Worm (Caenorhabditis elegans): ENCODE measurements around the gene ivph-3.
A peak's percentile ranks its signal among the peaks of the same experiment; 100 is the strongest.

Gene ivph-3

DNA sequence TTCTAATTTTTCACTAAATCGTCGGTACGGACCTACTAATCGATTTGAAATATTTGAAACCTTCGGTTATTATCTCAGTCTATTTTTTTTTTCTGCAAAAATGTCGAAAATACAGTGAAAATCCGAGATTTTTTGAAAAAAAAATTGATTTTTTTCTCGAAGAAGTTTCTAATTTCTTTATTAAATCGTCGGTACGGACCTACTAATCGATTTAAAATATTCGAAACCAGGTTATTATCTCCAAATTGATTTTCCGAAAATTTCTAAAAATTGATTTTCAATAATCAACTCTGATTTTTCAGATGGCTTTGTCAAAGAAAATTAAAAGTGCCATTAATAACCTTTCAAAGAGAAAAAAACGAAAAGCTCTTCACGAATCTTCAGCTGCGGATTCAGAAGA is at the start of gene ivph-3:
Gene ivph-3, plus strand, starts transcription at position 301 of the 400 bp plus-strand sequence.
- TF ChIP-seq elt-1 (tag; optimal IDR thresholded peaks at IDR 0.05): no peak
- TF ChIP-seq zag-1 (tag; optimal IDR thresholded peaks at IDR 0.05): no peak
- TF ChIP-seq ztf-4 (tag; optimal IDR thresholded peaks at IDR 0.05): no peak
- TF ChIP-seq ZK546.5 (tag; optimal IDR thresholded peaks at IDR 0.05): no peak
- no peak for TF ChIP-seq egl-27 (tag; optimal IDR thresholded peaks at IDR 0.05)
- no peak for TF ChIP-seq nhr-25 (tag; optimal IDR thresholded peaks at IDR 0.05)
- TF ChIP-seq fkh-10 (GFP tag; optimal IDR thresholded peaks at IDR 0.05): no peak
- no peak for TF ChIP-seq tbx-2 (tag; optimal IDR thresholded peaks at IDR 0.05)
- TF ChIP-seq lin-39 (tag; optimal IDR thresholded peaks at IDR 0.05): no peak
- no peak for TF ChIP-seq nfya-1 (tag; optimal IDR thresholded peaks at IDR 0.05; ENCODE audit: insufficient read depth)
- no peak for TF ChIP-seq nhr-76 (tag; optimal IDR thresholded peaks at IDR 0.05)
- TF ChIP-seq hmg-11 (tag; optimal IDR thresholded peaks at IDR 0.05): no peak
- no peak for TF ChIP-seq elt-3 (tag; optimal IDR thresholded peaks at IDR 0.05)
- no peak for TF ChIP-seq snpc-4 (tag; optimal IDR thresholded peaks at IDR 0.05)
- no peak for TF ChIP-seq sea-2 (GFP tag; optimal IDR thresholded peaks at IDR 0.05)

DNA sequence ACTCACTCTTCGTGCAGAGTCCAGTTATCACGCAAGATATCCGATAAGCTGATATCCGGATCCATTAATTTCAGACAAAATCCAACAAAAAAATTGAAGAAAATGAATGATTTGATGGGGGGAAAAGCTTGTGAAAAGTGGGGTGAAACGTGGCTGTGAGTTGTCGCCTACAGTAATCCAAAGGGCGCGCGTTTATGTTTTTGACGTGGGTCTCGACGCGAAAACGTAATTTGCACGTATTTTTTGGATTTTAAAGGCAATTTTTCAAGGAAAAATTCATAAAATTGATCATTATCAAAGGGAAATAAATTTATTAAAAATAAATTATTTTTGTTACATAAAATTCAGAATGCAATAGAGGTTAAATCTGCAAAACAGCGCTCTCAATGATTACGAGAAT is 44.7 kb upstream of the ivph-3 start, which contains the start of gene Y54G2A.73:
Gene Y54G2A.73, minus strand, starts transcription at position 65 of the 400 bp plus-strand sequence.
- TF ChIP-seq snpc-4 (tag; optimal IDR thresholded peaks at IDR 0.05) (no peak), nhr-28 (tag; optimal IDR thresholded peaks at IDR 0.05) (no peak), elt-2 (tag; optimal IDR thresholded peaks at IDR 0.05) (no peak), mml-1 (tag; optimal IDR thresholded peaks at IDR 0.05) (no peak), sea-2 (GFP tag; optimal IDR thresholded peaks at IDR 0.05) (no peak), nhr-67 (tag; optimal IDR thresholded peaks at IDR 0.05) (no peak), fkh-10 (GFP tag; optimal IDR thresholded peaks at IDR 0.05) (no peak), nhr-77 (tag; optimal IDR thresholded peaks at IDR 0.05) (no peak), ceh-9 (tag; optimal IDR thresholded peaks at IDR 0.05) (no peak), elt-3 (tag; optimal IDR thresholded peaks at IDR 0.05) (no peak), ceh-16 (tag; optimal IDR thresholded peaks at IDR 0.05) (no peak), lsy-12 (tag; optimal IDR thresholded peaks at IDR 0.05) (no peak), pha-4 (tag; optimal IDR thresholded peaks at IDR 0.05) (no peak), unc-62 (GFP tag; optimal IDR thresholded peaks at IDR 0.05) (no peak), nhr-76 (tag; optimal IDR thresholded peaks at IDR 0.05) (no peak), eor-1 (tag; optimal IDR thresholded peaks at IDR 0.05) (no peak)

DNA sequence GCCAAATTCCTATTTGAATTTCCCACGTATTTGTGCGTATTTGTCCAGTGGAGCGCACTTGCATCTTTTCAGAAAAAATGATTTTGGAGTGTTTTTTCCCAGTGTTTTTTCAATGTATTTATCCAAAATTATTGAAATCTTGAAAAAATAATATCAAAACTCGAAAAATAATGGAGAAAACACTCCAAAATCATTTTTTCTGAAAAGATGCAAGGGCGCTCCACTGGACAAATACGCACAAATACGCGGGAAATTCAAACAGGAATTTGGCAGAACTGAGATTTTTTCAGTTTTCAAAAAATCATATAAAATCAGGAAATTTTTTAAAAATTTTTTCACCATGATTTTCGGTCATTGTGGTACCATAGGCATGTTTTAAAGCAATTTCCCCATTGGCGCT is 41.9 kb upstream of the ivph-3 start:
- no peak for TF ChIP-seq nhr-237 (tag; optimal IDR thresholded peaks at IDR 0.05)
- TF ChIP-seq pha-4 (tag; optimal IDR thresholded peaks at IDR 0.05): no peak
- no peak for TF ChIP-seq sea-2 (GFP tag; optimal IDR thresholded peaks at IDR 0.05)
- TF ChIP-seq nhr-23 (tag; optimal IDR thresholded peaks at IDR 0.05): no peak
- no peak for TF ChIP-seq aly-2 (tag; optimal IDR thresholded peaks at IDR 0.05)
- no peak for TF ChIP-seq mml-1 (tag; optimal IDR thresholded peaks at IDR 0.05)
- no peak for TF ChIP-seq nhr-77 (tag; optimal IDR thresholded peaks at IDR 0.05)
- TF ChIP-seq zag-1 (tag; optimal IDR thresholded peaks at IDR 0.05): no peak
- no peak for TF ChIP-seq elt-3 (tag; optimal IDR thresholded peaks at IDR 0.05)

DNA sequence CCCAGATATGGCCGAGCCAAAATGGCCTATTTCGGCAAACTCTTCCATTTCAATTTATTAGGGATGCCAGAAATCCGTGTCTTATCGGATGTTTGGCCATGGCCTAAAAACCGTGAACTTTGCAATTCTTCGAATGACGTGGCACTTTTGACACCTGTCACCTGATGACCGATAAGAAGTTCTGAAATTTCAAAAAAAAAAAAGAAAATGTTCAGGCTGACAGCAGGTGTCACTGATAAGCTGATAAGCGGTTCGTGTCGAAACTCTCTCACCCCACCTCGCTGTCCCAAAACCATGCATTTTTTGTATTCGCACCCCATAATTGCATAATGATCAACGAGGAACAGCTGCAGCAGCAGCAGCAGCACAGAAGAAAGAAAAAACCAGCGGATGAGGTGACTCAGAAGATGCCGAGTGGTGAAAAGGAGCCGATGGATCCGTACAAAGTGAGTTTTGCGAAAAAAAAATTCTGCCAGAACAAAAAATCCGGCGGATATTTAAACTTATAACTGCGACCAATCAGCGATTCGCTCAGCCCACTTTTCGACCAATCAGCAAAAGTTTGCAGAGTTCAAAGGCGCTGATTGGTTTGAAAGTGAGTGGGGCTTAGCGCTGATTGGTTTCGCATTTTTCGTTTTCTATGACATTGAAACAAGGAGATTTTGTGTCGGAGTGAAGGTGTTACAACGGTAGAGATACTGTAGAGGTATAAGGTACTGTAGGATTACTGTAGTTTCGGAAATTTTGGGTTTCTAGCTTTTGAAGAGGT is 41.0 kb upstream of the ivph-3 start, which contains the start of the genes Y54G2A.28 and vrp-1:
Gene Y54G2A.28, minus strand, starts transcription at position 48 of the 769 bp plus-strand sequence.
Gene vrp-1, plus strand, starts transcription at position 214 of the 769 bp plus-strand sequence.
- no peak for TF ChIP-seq ceh-82 (tag; optimal IDR thresholded peaks at IDR 0.05)
- no peak for TF ChIP-seq tbx-2 (tag; optimal IDR thresholded peaks at IDR 0.05)
- no peak for TF ChIP-seq nhr-12 (tag; optimal IDR thresholded peaks at IDR 0.05)
- TF ChIP-seq elt-2 (tag; optimal IDR thresholded peaks at IDR 0.05): peak; percentile 97
- TF ChIP-seq ZK546.5 (tag; optimal IDR thresholded peaks at IDR 0.05): no peak
- TF ChIP-seq daf-12 (tag; optimal IDR thresholded peaks at IDR 0.05): no peak
- peak; percentile 77 for TF ChIP-seq nfya-1 (tag; optimal IDR thresholded peaks at IDR 0.05; ENCODE audit: insufficient read depth)
- no peak for TF ChIP-seq nhr-77 (tag; optimal IDR thresholded peaks at IDR 0.05)
- no peak for TF ChIP-seq ceh-9 (tag; optimal IDR thresholded peaks at IDR 0.05)
- no peak for TF ChIP-seq nhr-11 (tag; optimal IDR thresholded peaks at IDR 0.05)
- TF ChIP-seq zag-1 (tag; optimal IDR thresholded peaks at IDR 0.05): no peak
- TF ChIP-seq fkh-2 (tag; optimal IDR thresholded peaks at IDR 0.05): no peak
- TF ChIP-seq jun-1 (tag; optimal IDR thresholded peaks at IDR 0.05): no peak
- peak; percentile 55 for TF ChIP-seq pqm-1 (tag; optimal IDR thresholded peaks at IDR 0.05)
- TF ChIP-seq elt-1 (tag; optimal IDR thresholded peaks at IDR 0.05): no peak
- no peak for TF ChIP-seq elt-3 (tag; optimal IDR thresholded peaks at IDR 0.05)
- TF ChIP-seq unc-62 (GFP tag; optimal IDR thresholded peaks at IDR 0.05): no peak
- TF ChIP-seq nhr-28 (tag; optimal IDR thresholded peaks at IDR 0.05): no peak
- no peak for TF ChIP-seq aly-2 (tag; optimal IDR thresholded peaks at IDR 0.05)
- TF ChIP-seq pha-4 (tag; optimal IDR thresholded peaks at IDR 0.05): no peak
- TF ChIP-seq hmg-11 (tag; optimal IDR thresholded peaks at IDR 0.05): no peak
- TF ChIP-seq nhr-43 (tag; optimal IDR thresholded peaks at IDR 0.05; ENCODE audit: poor library complexity, severe bottlenecking): no peak
- TF ChIP-seq sea-2 (GFP tag; optimal IDR thresholded peaks at IDR 0.05): no peak

Measured in whole organism, L3 larva.